Worm (Caenorhabditis elegans): ENCODE data around the gene lin-15A.

lin-15A gene

DNA sequence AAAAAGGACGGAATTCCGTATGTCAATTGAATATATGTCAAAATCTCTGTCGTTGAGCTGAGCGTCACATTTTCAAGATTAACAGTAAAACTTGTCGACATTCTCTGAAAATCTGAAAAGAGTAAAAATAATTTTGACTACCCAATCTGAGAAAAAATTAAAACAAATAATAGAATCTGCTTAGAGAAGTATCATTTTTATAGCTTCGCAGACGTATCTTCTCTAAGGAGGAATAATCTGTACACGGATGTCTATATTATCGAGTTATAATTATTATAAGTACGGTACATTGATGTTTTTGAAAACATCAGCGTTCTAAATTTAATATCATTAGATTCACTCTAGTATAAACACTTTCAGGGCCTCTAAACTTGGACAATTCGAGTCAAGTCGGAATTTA, 8.8 kb downstream of the lin-15A start, which contains the start of gene srg-64:
Gene srg-64 (minus strand): TSS at position 101 of the 400 bp plus-strand sequence.
- no peak for TF ChIP-seq fkh-10 (GFP tag; optimal IDR thresholded peaks at IDR 0.05)
- TF ChIP-seq unc-39 (tag; optimal IDR thresholded peaks at IDR 0.05) = no peak
- no peak for TF ChIP-seq hmg-11 (tag; optimal IDR thresholded peaks at IDR 0.05)
- TF ChIP-seq elt-3 (tag; optimal IDR thresholded peaks at IDR 0.05) = no peak
- no peak for TF ChIP-seq nhr-67 (tag; optimal IDR thresholded peaks at IDR 0.05)
- TF ChIP-seq ZK546.5 (tag; optimal IDR thresholded peaks at IDR 0.05) = no peak
- no peak for TF ChIP-seq nhr-25 (tag; optimal IDR thresholded peaks at IDR 0.05)
- TF ChIP-seq daf-12 (tag; optimal IDR thresholded peaks at IDR 0.05) = no peak
- TF ChIP-seq ama-1 (optimal IDR thresholded peaks at IDR 0.05) = no peak
- TF ChIP-seq nhr-43 (tag; optimal IDR thresholded peaks at IDR 0.05; ENCODE audit: poor library complexity, severe bottlenecking) = no peak
- TF ChIP-seq ceh-28 (tag; optimal IDR thresholded peaks at IDR 0.05) = no peak

DNA sequence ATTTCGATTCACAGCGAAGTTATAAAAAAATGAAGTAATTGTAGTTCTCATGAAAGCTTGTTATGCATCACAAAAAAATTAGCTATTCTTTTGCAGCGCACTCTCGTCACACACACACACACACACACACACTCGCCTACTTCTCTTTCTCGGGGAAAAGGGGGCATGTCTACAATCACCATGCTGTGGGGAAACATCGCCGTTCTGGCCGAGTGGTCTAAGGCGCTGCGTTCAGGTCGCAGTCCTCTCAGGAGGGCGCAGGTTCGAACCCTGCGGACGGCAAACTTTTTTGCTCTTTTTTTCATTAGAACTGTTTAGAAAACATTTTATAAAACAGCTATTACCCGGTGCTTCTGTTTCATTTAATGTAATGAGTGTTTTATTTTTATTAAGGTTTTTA, 10.1 kb downstream of the lin-15A start:
- peak; percentile 45 for TF ChIP-seq nfya-1 (tag; optimal IDR thresholded peaks at IDR 0.05; ENCODE audit: insufficient read depth)
- peak; percentile 44 for TF ChIP-seq tbx-2 (tag; optimal IDR thresholded peaks at IDR 0.05)
- peak; percentile 67 for TF ChIP-seq ceh-82 (tag; optimal IDR thresholded peaks at IDR 0.05)
- peak; percentile 20 for TF ChIP-seq lsy-12 (tag; optimal IDR thresholded peaks at IDR 0.05)
- TF ChIP-seq ceh-9 (tag; optimal IDR thresholded peaks at IDR 0.05) = no peak
- TF ChIP-seq unc-62 (GFP tag; optimal IDR thresholded peaks at IDR 0.05) = no peak
- TF ChIP-seq lin-15B (tag; optimal IDR thresholded peaks at IDR 0.05) = peak; percentile 93
- peak; percentile 15 for TF ChIP-seq nhr-25 (tag; optimal IDR thresholded peaks at IDR 0.05)
- peak; percentile 46 for TF ChIP-seq nhr-43 (tag; optimal IDR thresholded peaks at IDR 0.05; ENCODE audit: poor library complexity, severe bottlenecking)
- peak; percentile 55 for TF ChIP-seq lin-39 (tag; optimal IDR thresholded peaks at IDR 0.05)
- peak; percentile 94 for TF ChIP-seq hmg-11 (tag; optimal IDR thresholded peaks at IDR 0.05)
- peak; percentile 28 for TF ChIP-seq R02D3.7 (tag; optimal IDR thresholded peaks at IDR 0.05)
- peak; percentile 40 for TF ChIP-seq jun-1 (tag; optimal IDR thresholded peaks at IDR 0.05)
- TF ChIP-seq snpc-4 (tag; optimal IDR thresholded peaks at IDR 0.05) = peak; percentile 41
- TF ChIP-seq fos-1 (tag; optimal IDR thresholded peaks at IDR 0.05) = no peak
- TF ChIP-seq ceh-28 (tag; optimal IDR thresholded peaks at IDR 0.05) = peak; percentile 30
- peak; percentile 29 for TF ChIP-seq nhr-23 (tag; optimal IDR thresholded peaks at IDR 0.05)
- peak; percentile 20 for TF ChIP-seq skn-1 (tag; optimal IDR thresholded peaks at IDR 0.05)
- TF ChIP-seq elt-2 (tag; optimal IDR thresholded peaks at IDR 0.05) = peak; percentile 48
- no peak for TF ChIP-seq egl-27 (tag; optimal IDR thresholded peaks at IDR 0.05)
- peak; percentile 47 for TF ChIP-seq pha-4 (tag; optimal IDR thresholded peaks at IDR 0.05)
- TF ChIP-seq pqm-1 (tag; optimal IDR thresholded peaks at IDR 0.05) = peak; percentile 50
- TF ChIP-seq mdl-1 (tag; optimal IDR thresholded peaks at IDR 0.05) = no peak

DNA sequence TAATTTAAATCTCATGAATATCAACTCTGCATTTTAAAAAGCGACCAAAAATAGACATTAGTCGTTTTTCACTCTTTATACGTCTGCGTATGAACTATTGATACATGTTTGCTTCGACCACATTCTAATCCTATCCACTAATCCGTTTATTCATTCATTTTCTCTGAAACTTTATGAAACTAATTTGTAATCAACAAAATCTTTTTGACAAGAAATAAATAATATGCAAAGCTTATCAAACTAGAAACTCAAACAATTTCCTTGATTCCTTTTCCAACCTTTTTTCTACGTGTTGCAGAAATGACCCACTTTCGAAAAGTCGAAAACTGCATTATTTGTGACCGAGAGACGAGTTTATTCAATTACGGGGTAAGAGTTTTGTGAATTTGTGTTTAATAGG, 10.5 kb downstream of the lin-15A start, which contains the start of gene nhr-255:
Gene nhr-255 (plus strand): TSS at position 301 of the 400 bp plus-strand sequence.
- no peak for TF ChIP-seq jun-1 (tag; optimal IDR thresholded peaks at IDR 0.05)
- no peak for TF ChIP-seq lin-15B (tag; optimal IDR thresholded peaks at IDR 0.05)
- TF ChIP-seq pqm-1 (tag; optimal IDR thresholded peaks at IDR 0.05) = no peak
- no peak for TF ChIP-seq lsy-12 (tag; optimal IDR thresholded peaks at IDR 0.05)
- TF ChIP-seq ceh-9 (tag; optimal IDR thresholded peaks at IDR 0.05) = no peak
- TF ChIP-seq nhr-67 (tag; optimal IDR thresholded peaks at IDR 0.05) = no peak
- TF ChIP-seq unc-62 (GFP tag; optimal IDR thresholded peaks at IDR 0.05) = no peak
- no peak for TF ChIP-seq daf-12 (tag; optimal IDR thresholded peaks at IDR 0.05)

- TF ChIP-seq nhr-25 (tag; optimal IDR thresholded peaks at IDR 0.05) (no peak), mml-1 (tag; optimal IDR thresholded peaks at IDR 0.05) (no peak), hmg-11 (tag; optimal IDR thresholded peaks at IDR 0.05) (no peak), nhr-11 (tag; optimal IDR thresholded peaks at IDR 0.05) (no peak), zag-1 (tag; optimal IDR thresholded peaks at IDR 0.05) (no peak), unc-62 (GFP tag; optimal IDR thresholded peaks at IDR 0.05) (no peak), ZK546.5 (tag; optimal IDR thresholded peaks at IDR 0.05) (no peak), nfya-1 (tag; optimal IDR thresholded peaks at IDR 0.05; ENCODE audit: insufficient read depth) (no peak), nhr-23 (tag; optimal IDR thresholded peaks at IDR 0.05) (no peak), eor-1 (tag; optimal IDR thresholded peaks at IDR 0.05) (no peak), ceh-16 (tag; optimal IDR thresholded peaks at IDR 0.05) (no peak), nhr-237 (tag; optimal IDR thresholded peaks at IDR 0.05) (no peak), lin-39 (tag; optimal IDR thresholded peaks at IDR 0.05) (no peak), unc-39 (tag; optimal IDR thresholded peaks at IDR 0.05) (no peak), skn-1 (tag; optimal IDR thresholded peaks at IDR 0.05) (no peak), egl-27 (tag; optimal IDR thresholded peaks at IDR 0.05) (no peak), elt-3 (tag; optimal IDR thresholded peaks at IDR 0.05) (no peak), R02D3.7 (tag; optimal IDR thresholded peaks at IDR 0.05) (no peak)
Measured at ce11 chrX:15746705-15747104, 14.9 kb downstream of the lin-15A start, which contains the start of gene srxa-9. TSS of gene srxa-9 (plus strand) at chrX:15747005.
